Fruit fly (Drosophila melanogaster): ENCODE measurements around the gene CG15814.

Gene CG15814

DNA sequence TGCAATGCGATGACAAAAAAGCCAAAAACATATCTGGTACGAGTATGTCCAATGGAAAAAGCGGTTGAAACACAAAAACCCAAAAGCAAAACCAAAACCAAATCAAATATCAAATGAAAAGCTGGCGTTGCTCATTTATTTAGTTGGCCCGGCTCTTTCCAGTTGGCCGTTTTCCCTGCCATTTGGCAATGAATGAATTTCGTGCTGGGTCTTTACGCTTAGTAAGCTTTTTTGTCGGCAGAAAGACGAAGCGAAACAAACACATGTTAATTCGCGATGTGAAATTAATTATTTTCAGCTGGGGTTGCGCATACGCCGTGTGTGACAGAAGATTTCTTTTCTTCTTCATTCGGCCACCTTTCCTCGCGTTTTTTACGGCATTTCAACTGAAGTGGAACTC, 15.4 kb downstream of the CG15814 start:
- TF ChIP-seq tj (GFP tag; optimal IDR thresholded peaks at IDR 0.05), result peak; percentile 99
- TF ChIP-seq CG33017 (tag; optimal IDR thresholded peaks at IDR 0.05), result no peak
- no peak for TF ChIP-seq bab1 (GFP tag; optimal IDR thresholded peaks at IDR 0.05)
- no peak for TF ChIP-seq CG12768 (GFP tag; optimal IDR thresholded peaks at IDR 0.05)
- no peak for TF ChIP-seq Clk (GFP tag; optimal IDR thresholded peaks at IDR 0.05)

DNA sequence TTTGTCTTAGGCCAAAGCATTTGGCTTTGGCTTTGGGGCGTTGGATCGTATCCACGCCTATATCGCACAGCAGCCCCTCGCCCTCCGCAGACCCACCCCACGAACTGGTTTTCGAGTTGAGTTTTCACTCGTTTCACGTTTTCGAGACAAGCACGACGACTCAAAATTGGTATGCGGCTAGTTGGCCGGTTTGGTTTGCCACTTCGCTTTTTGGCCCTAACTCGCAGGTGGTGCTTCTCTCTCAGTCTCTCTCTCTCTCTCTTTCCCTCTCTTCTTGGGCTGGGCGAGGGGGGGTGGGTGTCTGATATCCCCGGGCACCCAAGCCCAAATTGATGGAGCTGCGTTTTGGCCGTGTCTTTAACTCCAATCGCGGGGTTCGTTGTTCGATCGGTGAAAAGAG, 16.2 kb downstream of the CG15814 start:
- no peak for TF ChIP-seq cic (GFP tag; optimal IDR thresholded peaks at IDR 0.05)
- no peak for TF ChIP-seq Clk (GFP tag; optimal IDR thresholded peaks at IDR 0.05)
- no peak for TF ChIP-seq Mnt (GFP tag; optimal IDR thresholded peaks at IDR 0.05)
- TF ChIP-seq CG5204 (GFP tag; optimal IDR thresholded peaks at IDR 0.05), result no peak
- no peak for TF ChIP-seq kay (GFP tag; ENCODE audit: borderline replicate concordance)
- no peak for TF ChIP-seq Hr96 (GFP tag; optimal IDR thresholded peaks at IDR 0.05)
- no peak for TF ChIP-seq pad (GFP tag; optimal IDR thresholded peaks at IDR 0.05)
- TF ChIP-seq tj (GFP tag; optimal IDR thresholded peaks at IDR 0.05), result no peak
- no peak for TF ChIP-seq CG12768 (GFP tag; optimal IDR thresholded peaks at IDR 0.05)
- TF ChIP-seq cnc (optimal IDR thresholded peaks at IDR 0.05), result no peak
- TF ChIP-seq CG7045 (GFP tag; optimal IDR thresholded peaks at IDR 0.05), result no peak
- TF ChIP-seq ovo (GFP tag; optimal IDR thresholded peaks at IDR 0.05), result no peak
- no peak for TF ChIP-seq CG7101 (tag; optimal IDR thresholded peaks at IDR 0.05)
- TF ChIP-seq CG1620 (GFP tag; optimal IDR thresholded peaks at IDR 0.05), result no peak
- TF ChIP-seq bab1 (GFP tag; optimal IDR thresholded peaks at IDR 0.05), result no peak
- no peak for TF ChIP-seq CG14711 (tag; optimal IDR thresholded peaks at IDR 0.05)

dm6 chrX:17832163-17833014, 17.8 kb downstream of the CG15814 start:
- TF ChIP-seq CG12768 (GFP tag; optimal IDR thresholded peaks at IDR 0.05) (no peak), Mnt (GFP tag; optimal IDR thresholded peaks at IDR 0.05) (no peak), CG5204 (GFP tag; optimal IDR thresholded peaks at IDR 0.05) (no peak), CG33017 (tag; optimal IDR thresholded peaks at IDR 0.05) (no peak), Clk (GFP tag; optimal IDR thresholded peaks at IDR 0.05) (no peak), cic (GFP tag; optimal IDR thresholded peaks at IDR 0.05) (no peak), Crg-1 (GFP tag; optimal IDR thresholded peaks at IDR 0.05) (no peak), CG14711 (tag; optimal IDR thresholded peaks at IDR 0.05) (no peak), CG11617 (GFP tag; optimal IDR thresholded peaks at IDR 0.05) (no peak), bab1 (GFP tag; optimal IDR thresholded peaks at IDR 0.05) (peak; percentile 61), tj (GFP tag; optimal IDR thresholded peaks at IDR 0.05) (peak; percentile 93), ovo (GFP tag; optimal IDR thresholded peaks at IDR 0.05) (no peak), Hr96 (GFP tag; optimal IDR thresholded peaks at IDR 0.05) (no peak), cnc (optimal IDR thresholded peaks at IDR 0.05) (no peak), CG7045 (GFP tag; optimal IDR thresholded peaks at IDR 0.05) (no peak), CG7101 (tag; optimal IDR thresholded peaks at IDR 0.05) (no peak), kay (GFP tag; ENCODE audit: borderline replicate concordance) (no peak), pad (GFP tag; optimal IDR thresholded peaks at IDR 0.05) (peak; percentile 85), toe (GFP tag; optimal IDR thresholded peaks at IDR 0.05) (no peak), CG1620 (GFP tag; optimal IDR thresholded peaks at IDR 0.05) (no peak)

dm6 chrX:17830644-17831043, 19.5 kb downstream of the CG15814 start, which contains the start of gene CG6398:
CG6398 (plus strand) TSS chrX:17830828.
- TF ChIP-seq bab1 (GFP tag; optimal IDR thresholded peaks at IDR 0.05), result peak; percentile 17
- no peak for TF ChIP-seq kay (GFP tag; ENCODE audit: borderline replicate concordance)
- TF ChIP-seq tj (GFP tag; optimal IDR thresholded peaks at IDR 0.05), result peak; percentile 86
- no peak for TF ChIP-seq CG5204 (GFP tag; optimal IDR thresholded peaks at IDR 0.05)
- TF ChIP-seq CG11617 (GFP tag; optimal IDR thresholded peaks at IDR 0.05), result no peak
- TF ChIP-seq CG12768 (GFP tag; optimal IDR thresholded peaks at IDR 0.05), result no peak
- no peak for TF ChIP-seq ovo (GFP tag; optimal IDR thresholded peaks at IDR 0.05)
- no peak for TF ChIP-seq Clk (GFP tag; optimal IDR thresholded peaks at IDR 0.05)
- no peak for TF ChIP-seq toe (GFP tag; optimal IDR thresholded peaks at IDR 0.05)
- TF ChIP-seq cnc (optimal IDR thresholded peaks at IDR 0.05), result no peak
- no peak for TF ChIP-seq CG33017 (tag; optimal IDR thresholded peaks at IDR 0.05)
- no peak for TF ChIP-seq Hr96 (GFP tag; optimal IDR thresholded peaks at IDR 0.05)
- peak; percentile 25 for TF ChIP-seq CG1620 (GFP tag; optimal IDR thresholded peaks at IDR 0.05)
- TF ChIP-seq cic (GFP tag; optimal IDR thresholded peaks at IDR 0.05), result no peak
- TF ChIP-seq CG7045 (GFP tag; optimal IDR thresholded peaks at IDR 0.05), result no peak
- peak; percentile 14 for TF ChIP-seq pad (GFP tag; optimal IDR thresholded peaks at IDR 0.05)
- TF ChIP-seq CG7101 (tag; optimal IDR thresholded peaks at IDR 0.05), result no peak
- TF ChIP-seq Mnt (GFP tag; optimal IDR thresholded peaks at IDR 0.05), result no peak
- no peak for TF ChIP-seq CG14711 (tag; optimal IDR thresholded peaks at IDR 0.05)
- TF ChIP-seq Crg-1 (GFP tag; optimal IDR thresholded peaks at IDR 0.05), result no peak

- no peak for TF ChIP-seq cnc (optimal IDR thresholded peaks at IDR 0.05)
- no peak for TF ChIP-seq tj (GFP tag; optimal IDR thresholded peaks at IDR 0.05)
- TF ChIP-seq CG12768 (GFP tag; optimal IDR thresholded peaks at IDR 0.05), result no peak
- TF ChIP-seq CG14711 (tag; optimal IDR thresholded peaks at IDR 0.05), result no peak
- TF ChIP-seq CG1620 (GFP tag; optimal IDR thresholded peaks at IDR 0.05), result no peak
- TF ChIP-seq bab1 (GFP tag; optimal IDR thresholded peaks at IDR 0.05), result no peak
- TF ChIP-seq CG7101 (tag; optimal IDR thresholded peaks at IDR 0.05), result no peak
- TF ChIP-seq CG33017 (tag; optimal IDR thresholded peaks at IDR 0.05), result no peak
Observed at dm6 chrX:17830211-17830616, 19.9 kb downstream of the CG15814 start.
